Fruit fly (Drosophila melanogaster) whole organism, larva: Measurements from ENCODE around the gene Cep164.

ENCODE experiments used
- noc ChIP-seq: fragments of 200-800 bp; sonication (Bioruptor generic); optimal IDR thresholded peaks from 3 replicates; lab custom pipeline; 2019; ENCODE audit warnings: missing biosample characterization, mild to moderate bottlenecking, missing genetic modification characterization, moderate library complexity

The Cep164 gene

dm6 chrX:15950056-15950455, 32.7 kb downstream of the Cep164 start:
- no peak for TF ChIP-seq noc

dm6 chrX:15944735-15945323, 37.9 kb downstream of the Cep164 start, which contains the start of gene Rrp47:
TSS of gene Rrp47 (plus strand) at chrX:15944897.
- TF ChIP-seq noc = no peak

dm6 chrX:15941527-15941926, 41.2 kb downstream of the Cep164 start:
- no peak for TF ChIP-seq noc

dm6 chrX:15940956-15941246, 41.8 kb downstream of the Cep164 start, which contains the start of gene CG8924:
TSS of gene CG8924 (plus strand) at chrX:15941077.
- TF ChIP-seq noc = no peak

dm6 chrX:15940105-15940955, 42.4 kb downstream of the Cep164 start, which contains the start of gene Stim:
TSS of gene Stim (minus strand) at chrX:15940451.
- TF ChIP-seq noc = no peak

- TF ChIP-seq noc = no peak
These were observed 48.6 kb downstream of the Cep164 start for dm6 chrX:15934226-15934547.

dm6 chrX:15933504-15934225, 49.1 kb downstream of the Cep164 start, which contains the start of gene Ranbp16:
TSS of gene Ranbp16 (minus strand) at chrX:15933867.
- TF ChIP-seq noc = no peak
